Fruit fly (Drosophila melanogaster) whole organism, prepupa: Measurements from ENCODE around the gene beta-PheRS.

ENCODE experiments used
- CG10631 ChIP-seq: fragments of 200-800 bp; sonication (Bioruptor generic); optimal IDR thresholded peaks from 2 replicates; lab custom pipeline; 2016; ENCODE audit warnings: missing biosample characterization, missing genetic modification characterization
- CG11294 ChIP-seq: fragments of 200-800 bp; sonication (Bioruptor generic); IDR thresholded peaks from 2 replicates; pipeline ENCODE4 v1.3.6; 2022; ENCODE audit warnings: missing biosample characterization, missing genetic modification characterization
- CG11762 ChIP-seq: fragments of 200-800 bp; sonication (Bioruptor generic); optimal IDR thresholded peaks from 3 replicates; lab custom pipeline; 2016; ENCODE audit warnings: missing biosample characterization, missing genetic modification characterization; ENCODE audit not compliant: insufficient read depth
- CG11902 ChIP-seq: fragments of 200-800 bp; sonication (Bioruptor generic); optimal IDR thresholded peaks from 3 replicates; lab custom pipeline; 2016; ENCODE audit warnings: missing biosample characterization, missing genetic modification characterization
- CG15336 ChIP-seq: fragments of 200-800 bp; sonication (Bioruptor generic); IDR thresholded peaks from 2 replicates; pipeline ENCODE4 v1.3.6; 2022; ENCODE audit warnings: missing biosample characterization, missing genetic modification characterization
- CG1621 ChIP-seq: fragments of 200-800 bp; sonication (Bioruptor generic); optimal IDR thresholded peaks from 3 replicates; lab custom pipeline; 2018; ENCODE audit warnings: missing biosample characterization, mild to moderate bottlenecking, missing genetic modification characterization
- CG3032 ChIP-seq: fragments of 200-800 bp; optimal IDR thresholded peaks from 2 replicates; lab custom pipeline; 2019; ENCODE audit warnings: missing biosample characterization, mild to moderate bottlenecking, missing genetic modification characterization, moderate library complexity
- CG31627 ChIP-seq: fragments of 200-800 bp; sonication (Bioruptor generic); optimal IDR thresholded peaks from 3 replicates; lab custom pipeline; 2016; ENCODE audit warnings: missing biosample characterization, missing genetic modification characterization
- CG34406 ChIP-seq: fragments of 200-800 bp; sonication (Bioruptor generic); optimal IDR thresholded peaks from 3 replicates; lab custom pipeline; 2016; ENCODE audit warnings: missing biosample characterization, missing genetic modification characterization
- CG3919 ChIP-seq: fragments of 200-800 bp; sonication (Bioruptor generic); optimal IDR thresholded peaks from 3 replicates; lab custom pipeline; 2016; ENCODE audit warnings: missing biosample characterization, missing genetic modification characterization
- CG6163 ChIP-seq: fragments of 200-800 bp; sonication (Bioruptor generic); IDR thresholded peaks from 3 replicates; pipeline ENCODE4 v1.3.6; 2022; ENCODE audit warnings: missing biosample characterization, missing genetic modification characterization
- CG6276 ChIP-seq: fragments of 200-800 bp; sonication (Bioruptor generic); optimal IDR thresholded peaks from 2 replicates; lab custom pipeline; 2017; ENCODE audit warnings: missing biosample characterization, mild to moderate bottlenecking, missing genetic modification characterization
- CG6792 ChIP-seq: fragments of 200-800 bp; sonication (Bioruptor generic); optimal IDR thresholded peaks from 3 replicates; lab custom pipeline; 2016; ENCODE audit warnings: missing biosample characterization, missing genetic modification characterization
- CG6808 ChIP-seq: fragments of 200-800 bp; sonication (Bioruptor generic); optimal IDR thresholded peaks from 3 replicates; lab custom pipeline; 2017; ENCODE audit warnings: missing biosample characterization, missing genetic modification characterization, mild to moderate bottlenecking, moderate library complexity, missing genetic modification reagents
- CG6854 ChIP-seq: fragments of 200-800 bp; sonication (Bioruptor generic); optimal IDR thresholded peaks from 2 replicates; lab custom pipeline; 2017; ENCODE audit warnings: missing biosample characterization, mild to moderate bottlenecking, missing genetic modification characterization
- CG7368 ChIP-seq: fragments of 200-800 bp; sonication (Bioruptor generic); optimal IDR thresholded peaks from 3 replicates; lab custom pipeline; 2016; ENCODE audit warnings: missing biosample characterization, missing genetic modification characterization
- CG8119 ChIP-seq: fragments of 200-800 bp; sonication (Bioruptor generic); IDR thresholded peaks from 3 replicates; pipeline ENCODE4 v1.3.6; 2022; ENCODE audit warnings: missing biosample characterization, missing genetic modification characterization
- CG8632 ChIP-seq: fragments of 200-800 bp; sonication (Bioruptor generic); optimal IDR thresholded peaks from 3 replicates; lab custom pipeline; 2016; ENCODE audit warnings: missing biosample characterization, missing genetic modification characterization
- CG9139 ChIP-seq: fragments of 200-800 bp; sonication (Bioruptor generic); optimal IDR thresholded peaks from 3 replicates; lab custom pipeline; 2017; ENCODE audit warnings: missing biosample characterization, mild to moderate bottlenecking, missing genetic modification characterization
- Eip75B ChIP-seq: fragments of 200-800 bp; sonication (Bioruptor generic); optimal IDR thresholded peaks from 3 replicates; lab custom pipeline; 2016; ENCODE audit warnings: missing biosample characterization, missing genetic modification characterization
- Eip78C ChIP-seq: fragments of 200-800 bp; sonication (Bioruptor generic); peaks from one replicate; lab custom pipeline; 2016; ENCODE audit warnings: missing biosample characterization, missing genetic modification characterization
- Ets21C ChIP-seq: fragments of 200-800 bp; sonication (Bioruptor generic); optimal IDR thresholded peaks from 3 replicates; lab custom pipeline; 2016; ENCODE audit warnings: missing biosample characterization, missing genetic modification characterization
- Gug ChIP-seq: fragments of 200-800 bp; sonication (Bioruptor generic); IDR thresholded peaks from 2 replicates; pipeline ENCODE4 v1.3.6; 2022; ENCODE audit warnings: missing biosample characterization, missing genetic modification characterization
- Hr39 ChIP-seq: fragments of 200-800 bp; sonication (Bioruptor generic); optimal IDR thresholded peaks from 2 replicates; lab custom pipeline; 2016; ENCODE audit warnings: missing biosample characterization, missing genetic modification characterization
- Hr4 ChIP-seq: fragments of 200-800 bp; sonication (Bioruptor generic); optimal IDR thresholded peaks from 3 replicates; lab custom pipeline; 2016; ENCODE audit warnings: missing biosample characterization, missing genetic modification characterization
- Lpt ChIP-seq: fragments of 200-800 bp; sonication (Bioruptor generic); optimal IDR thresholded peaks from 3 replicates; lab custom pipeline; 2016; ENCODE audit warnings: missing biosample characterization, missing genetic modification characterization
- Met ChIP-seq: fragments of 200-800 bp; sonication (Bioruptor generic); optimal IDR thresholded peaks from 3 replicates; lab custom pipeline; 2016; ENCODE audit warnings: missing biosample characterization, missing genetic modification characterization
- OdsH ChIP-seq: fragments of 200-800 bp; sonication (Bioruptor generic); optimal IDR thresholded peaks from 3 replicates; lab custom pipeline; 2016; ENCODE audit warnings: missing biosample characterization, missing genetic modification characterization
- Sox14 ChIP-seq: fragments of 200-800 bp; sonication (Bioruptor generic); optimal IDR thresholded peaks from 3 replicates; lab custom pipeline; 2016; ENCODE audit warnings: missing biosample characterization, missing genetic modification characterization
- Sox15 ChIP-seq: fragments of 200-800 bp; sonication (Bioruptor generic); optimal IDR thresholded peaks from 3 replicates; lab custom pipeline; 2016; ENCODE audit warnings: missing biosample characterization, missing genetic modification characterization
- achi ChIP-seq: fragments of 200-800 bp; sonication (Bioruptor generic); optimal IDR thresholded peaks from 3 replicates; lab custom pipeline; 2016; ENCODE audit warnings: missing biosample characterization, missing genetic modification characterization
- acj6 ChIP-seq: fragments of 200-800 bp; sonication (Bioruptor generic); optimal IDR thresholded peaks from 3 replicates; lab custom pipeline; 2016; ENCODE audit warnings: missing biosample characterization, missing genetic modification characterization
- cyc ChIP-seq: fragments of 200-800 bp; sonication (Bioruptor generic); optimal IDR thresholded peaks from 3 replicates; lab custom pipeline; 2016; ENCODE audit warnings: missing biosample characterization, missing genetic modification characterization
- dsx ChIP-seq: fragments of 200-800 bp; optimal IDR thresholded peaks from 3 replicates; lab custom pipeline; 2019; ENCODE audit warnings: missing biosample characterization, mild to moderate bottlenecking, missing genetic modification characterization, moderate library complexity; ENCODE audit not compliant: poor library complexity, severe bottlenecking
- eg ChIP-seq: fragments of 200-800 bp; sonication (Bioruptor generic); IDR thresholded peaks from 3 replicates; pipeline ENCODE4 v1.3.6; 2022; ENCODE audit warnings: missing biosample characterization, missing genetic modification characterization
- esn ChIP-seq: fragments of 200-800 bp; sonication (Bioruptor generic); optimal IDR thresholded peaks from 2 replicates; lab custom pipeline; 2016; ENCODE audit warnings: missing biosample characterization, mild to moderate bottlenecking, missing genetic modification characterization, moderate library complexity
- fd59A ChIP-seq: fragments of 200-800 bp; sonication (Bioruptor generic); optimal IDR thresholded peaks from 2 replicates; lab custom pipeline; 2017; ENCODE audit warnings: missing biosample characterization, mild to moderate bottlenecking, missing genetic modification characterization, missing genetic modification reagents
- fd85E ChIP-seq: fragments of 200-800 bp; sonication (Bioruptor generic); optimal IDR thresholded peaks from 3 replicates; lab custom pipeline; 2016; ENCODE audit warnings: missing biosample characterization, missing genetic modification characterization
- fkh ChIP-seq: fragments of 200-800 bp; sonication (Bioruptor generic); optimal IDR thresholded peaks from 3 replicates; lab custom pipeline; 2017; ENCODE audit warnings: missing biosample characterization, mild to moderate bottlenecking, missing genetic modification characterization, moderate library complexity
- lz ChIP-seq: fragments of 200-800 bp; sonication (Bioruptor generic); optimal IDR thresholded peaks from 3 replicates; lab custom pipeline; 2016; ENCODE audit warnings: missing biosample characterization, missing genetic modification characterization
- net ChIP-seq: fragments of 200-800 bp; sonication (Bioruptor generic); optimal IDR thresholded peaks from 3 replicates; lab custom pipeline; 2016; ENCODE audit warnings: missing biosample characterization, missing genetic modification characterization
- salr ChIP-seq, 2 experiments: fragments of 200-800 bp; sonication (Bioruptor generic); optimal IDR thresholded peaks; 3 replicates each; lab custom pipeline; 2016 to 2018; ENCODE audit warnings: missing biosample characterization in 2 of 2, missing genetic modification characterization in 2 of 2, mild to moderate bottlenecking in 1 of 2
- spab ChIP-seq: fragments of 200-800 bp; sonication (Bioruptor generic); optimal IDR thresholded peaks from 2 replicates; lab custom pipeline; 2017; ENCODE audit warnings: missing biosample characterization, mild to moderate bottlenecking, missing genetic modification characterization, missing genetic modification reagents
- ss ChIP-seq, 2 experiments: fragments of 200-800 bp; sonication (Bioruptor generic); optimal IDR thresholded peaks; 2 replicates in 1 of 2; 3 replicates in 1 of 2; lab custom pipeline; 2017 to 2018; ENCODE audit warnings: mild to moderate bottlenecking in 2 of 2, missing biosample characterization in 2 of 2, missing genetic modification characterization in 2 of 2, moderate library complexity in 1 of 2
- svp ChIP-seq: fragments of 200-800 bp; sonication (Bioruptor generic); peaks from one replicate; lab custom pipeline; 2016; ENCODE audit warnings: missing biosample characterization, missing genetic modification characterization
- topi ChIP-seq: fragments of 200-800 bp; sonication (Bioruptor generic); optimal IDR thresholded peaks from 3 replicates; lab custom pipeline; 2016; ENCODE audit warnings: missing biosample characterization, missing genetic modification characterization

beta-PheRS gene

DNA sequence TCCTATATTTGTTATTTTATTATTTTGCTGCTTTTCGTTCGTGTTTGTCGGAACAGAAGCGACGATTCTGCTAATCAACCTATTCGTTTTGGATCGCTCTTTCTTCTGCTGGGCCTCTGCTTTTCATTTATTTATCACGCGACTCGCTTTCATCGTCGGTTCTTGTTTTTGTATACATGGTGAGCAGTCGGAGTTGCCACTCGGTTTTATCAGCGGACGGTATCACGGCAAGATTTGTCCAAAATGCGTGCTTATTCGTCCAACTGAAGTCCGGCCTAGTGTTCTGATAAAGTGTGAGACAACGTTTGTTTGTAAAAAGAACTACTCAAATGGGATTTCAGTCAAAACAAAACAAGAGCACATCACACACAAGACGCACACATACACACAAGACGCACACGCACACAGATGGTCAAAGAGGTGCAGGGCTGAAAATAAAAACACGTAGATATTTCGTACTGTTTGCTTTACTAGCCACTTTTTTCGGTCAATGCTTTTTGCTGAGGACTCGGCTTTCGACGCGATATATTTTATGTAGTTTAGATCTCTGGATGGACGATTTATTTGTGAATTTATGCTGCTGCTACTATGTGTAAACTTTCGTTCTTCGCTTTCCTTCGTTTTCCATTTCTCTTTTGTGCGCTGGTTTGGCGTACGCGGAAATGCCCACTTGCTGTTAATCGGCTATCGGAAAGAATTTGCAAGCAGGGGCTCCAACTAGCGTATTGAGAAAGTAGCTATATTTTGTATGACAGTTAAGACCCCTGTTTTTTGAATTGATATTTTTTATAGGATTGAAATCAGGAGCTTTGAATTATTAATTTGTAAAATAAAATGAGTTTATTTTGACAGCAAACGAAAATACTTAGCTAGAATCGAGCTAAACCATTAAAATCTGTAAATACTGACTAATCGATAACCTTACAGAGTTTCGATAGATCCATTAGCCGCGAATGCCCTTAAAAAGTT is 30.9 kb downstream of the beta-PheRS start, which contains the start of gene twin:
twin (minus strand) TSS at position 632 of the 969 bp plus-strand sequence.
- TF ChIP-seq Gug (GFP tag; lab: Robert Waterston, UW) (0 out of 2 replicates have a peak, but pooled peaks have one; percentile 29), Hr39 (GFP tag; lab: Kevin White, UChicago) (peak; percentile 58), topi (GFP tag; lab: Kevin White, UChicago) (peak; percentile 49), Hr4 (GFP tag; lab: Kevin White, UChicago) (peak; percentile 63), lz (GFP tag; lab: Kevin White, UChicago) (peak; percentile 60), CG9139 (no peak), CG6808 (GFP tag; lab: Kevin White, UChicago) (no peak), dsx (GFP tag; lab: Kevin White, UChicago) (peak; percentile 49), CG34406 (GFP tag; lab: Kevin White, UChicago) (no peak), cyc (GFP tag; lab: Kevin White, UChicago) (peak; percentile 43), CG6854 (GFP tag; lab: Kevin White, UChicago) (no peak), svp (no peak), CG11762 (GFP tag; lab: Kevin White, UChicago) (no peak), CG7368 (no peak), salr (GFP tag; optimal IDR thresholded peaks at IDR 0.05; lab: Kevin White, UChicago) (no peak), CG11294 (GFP tag; lab: Robert Waterston, UW) (no peak), net (no peak), CG15336 (no peak), eg (GFP tag; lab: Robert Waterston, UW) (peak; percentile 54; the same call in 2 of the 3 replicates), fd85E (GFP tag; lab: Kevin White, UChicago) (no peak), fd59A (GFP tag; lab: Kevin White, UChicago) (no peak), Eip75B (peak; percentile 53), CG8632 (GFP tag; lab: Kevin White, UChicago) (no peak), Eip78C (GFP tag; lab: Kevin White, UChicago) (peak; percentile 72), CG11902 (GFP tag; lab: Kevin White, UChicago) (no peak), CG1621 (tag; lab: Kevin White, UChicago) (no peak), spab (GFP tag; lab: Kevin White, UChicago) (no peak), CG31627 (GFP tag; lab: Kevin White, UChicago) (peak; percentile 53), OdsH (GFP tag; lab: Kevin White, UChicago) (peak; percentile 52), CG3032 (tag; lab: Kevin White, UChicago) (peak; percentile 54), Met (GFP tag; lab: Kevin White, UChicago) (no peak), achi (GFP tag; lab: Kevin White, UChicago) (peak; percentile 58), esn (GFP tag; lab: Kevin White, UChicago) (peak; percentile 58), Ets21C (GFP tag; lab: Kevin White, UChicago) (peak; percentile 51), CG6163 (GFP tag; lab: Robert Waterston, UW) (peak; percentile 73), CG10631 (GFP tag; lab: Kevin White, UChicago) (peak; percentile 51), ss (GFP tag; optimal IDR thresholded peaks at IDR 0.05; lab: Kevin White, UChicago) (no peak), acj6 (GFP tag; lab: Kevin White, UChicago) (peak; percentile 47), Sox15 (GFP tag; lab: Kevin White, UChicago) (no peak), Lpt (GFP tag; lab: Kevin White, UChicago) (peak; percentile 9), CG8119 (GFP tag; lab: Robert Waterston, UW) (no peak; the same call in 2 of the 3 replicates), CG6276 (GFP tag; lab: Kevin White, UChicago) (no peak), CG6792 (GFP tag; lab: Kevin White, UChicago) (peak; percentile 15), Sox14 (GFP tag; lab: Kevin White, UChicago) (peak; percentile 59), fkh (GFP tag; lab: Kevin White, UChicago) (peak; percentile 59), CG3919 (GFP tag; lab: Kevin White, UChicago) (peak; percentile 27)
